Fruit fly (Drosophila melanogaster) whole organism, adult: ENCODE results near the gene mu2.
A peak's percentile ranks its signal among the peaks of the same experiment; 100 is the strongest.

Experiments used
- CG11617 ChIP-seq: fragments of 200-800 bp; sonication (Bioruptor generic); optimal IDR thresholded peaks from 2 replicates; lab custom pipeline; 2017; ENCODE audit warnings: mild to moderate bottlenecking, missing biosample characterization, missing genetic modification reagents, missing genetic modification characterization
- CG14711 ChIP-seq: fragments of 200-800 bp; sonication (Bioruptor generic); optimal IDR thresholded peaks from 2 replicates; lab custom pipeline; 2018; ENCODE audit warnings: missing biosample characterization, mild to moderate bottlenecking, missing genetic modification characterization, moderate library complexity
- CG1620 ChIP-seq: fragments of 200-800 bp; sonication (Bioruptor generic); optimal IDR thresholded peaks from 2 replicates; lab custom pipeline; 2016; ENCODE audit warnings: missing biosample characterization, missing genetic modification characterization
- Clk ChIP-seq: fragments of 200-800 bp; sonication (Bioruptor generic); optimal IDR thresholded peaks from 2 replicates; lab custom pipeline; 2017; ENCODE audit warnings: missing biosample characterization, missing genetic modification characterization
- Hr96 ChIP-seq: fragments of 200-800 bp; sonication (Bioruptor generic); optimal IDR thresholded peaks from 2 replicates; lab custom pipeline; 2016; ENCODE audit warnings: missing biosample characterization, missing genetic modification characterization
- Mnt ChIP-seq: fragments of 200-800 bp; sonication (Bioruptor generic); optimal IDR thresholded peaks from 2 replicates; lab custom pipeline; 2016; ENCODE audit warnings: missing biosample characterization, mild to moderate bottlenecking, missing genetic modification characterization
- cic ChIP-seq: fragments of 200-800 bp; sonication (Bioruptor generic); optimal IDR thresholded peaks from 2 replicates; lab custom pipeline; 2017; ENCODE audit warnings: missing biosample characterization, mild to moderate bottlenecking, missing genetic modification characterization, moderate library complexity
- cnc ChIP-seq, 2 experiments: fragments of >200 bp; optimal IDR thresholded peaks; 2 replicates each; lab custom pipeline; 2017
- kay ChIP-seq: fragments of 200-800 bp; sonication (Bioruptor generic); peaks from one replicate; lab custom pipeline; 2016; ENCODE audit warnings: missing biosample characterization, missing genetic modification characterization, borderline replicate concordance
- pad ChIP-seq: fragments of 200-800 bp; sonication (Bioruptor generic); optimal IDR thresholded peaks from 3 replicates; lab custom pipeline; 2017; ENCODE audit warnings: missing biosample characterization, missing genetic modification characterization, mild to moderate bottlenecking, moderate library complexity, missing genetic modification reagents
- tj ChIP-seq: fragments of 200-800 bp; sonication (Bioruptor generic); optimal IDR thresholded peaks from 3 replicates; lab custom pipeline; 2017; ENCODE audit warnings: missing biosample characterization, mild to moderate bottlenecking, missing genetic modification characterization, moderate library complexity
- toe ChIP-seq: fragments of 200-800 bp; sonication (Bioruptor generic); optimal IDR thresholded peaks from 2 replicates; lab custom pipeline; 2016; ENCODE audit warnings: missing biosample characterization, missing genetic modification characterization

mu2 gene

dm6 chr3L:1899616-1900015 lies 47.7 kb downstream of the mu2 start:
- no peak for TF ChIP-seq pad (GFP tag; lab: Kevin White, UChicago)
- TF ChIP-seq Clk (GFP tag; lab: Kevin White, UChicago) = no peak
- no peak for TF ChIP-seq Hr96
- no peak for TF ChIP-seq CG11617 (GFP tag; lab: Kevin White, UChicago)
- TF ChIP-seq CG14711 (tag; lab: Kevin White, UChicago) = no peak
- TF ChIP-seq toe (GFP tag; lab: Kevin White, UChicago) = no peak
- no peak for TF ChIP-seq CG1620 (GFP tag; lab: Kevin White, UChicago)
- TF ChIP-seq cic (GFP tag; lab: Kevin White, UChicago) = no peak

dm6 chr3L:1897709-1898108 lies 49.6 kb downstream of the mu2 start:
- TF ChIP-seq cnc (optimal IDR thresholded peaks at IDR 0.05; lab: Kevin White, UChicago) (no peak), kay (no peak), tj (GFP tag; lab: Kevin White, UChicago) (peak; percentile 86), Mnt (no peak)
